Fruit fly (Drosophila melanogaster) S2 (cell line): ENCODE data around the gene sage.

Source experiments
- CG8478 ChIP-seq: fragments of >200 bp; optimal IDR thresholded peaks from 2 replicates; lab custom pipeline; 2018
- CTCF ChIP-seq, 2 experiments: fragments of >200 bp; optimal IDR thresholded peaks; 2 replicates each; lab custom pipeline; 2018

dm6 chr3R:9246366-9246765, 17.6 kb downstream of the sage start, which contains the start of gene CG8420:
- TF ChIP-seq CG8478, result no peak
- no peak for TF ChIP-seq CTCF (optimal IDR thresholded peaks at IDR 0.05; lab: Kevin White, UChicago)
